Worm (Caenorhabditis elegans) whole organism, young adult: ENCODE measurements around the gene cst-1.

ENCODE experiments used
- F10E7.11 ChIP-seq: sonication (generic microtip); optimal IDR thresholded peaks from 2 replicates; lab custom pipeline; 2017; ENCODE audit warnings: mild to moderate bottlenecking, missing genetic modification characterization, moderate library complexity, missing compliant biosample characterization
- F23B12.7 ChIP-seq: sonication (generic microtip); optimal IDR thresholded peaks from 2 replicates; lab custom pipeline; 2017; ENCODE audit warnings: missing genetic modification characterization, mild to moderate bottlenecking, missing compliant biosample characterization, antibody characterized with exemption, moderate library complexity; ENCODE audit not compliant: insufficient read depth
- bed-2 ChIP-seq: fragments of 200-800 bp; sonication (Bioruptor generic); IDR thresholded peaks from 2 replicates; pipeline ENCODE4 v1.3.6; 2022; ENCODE audit warnings: missing genetic modification reagents, missing genetic modification characterization, missing compliant biosample characterization
- dpff-1 ChIP-seq: sonication (generic microtip); optimal IDR thresholded peaks from 2 replicates; lab custom pipeline; 2017; ENCODE audit warnings: mild to moderate bottlenecking, missing genetic modification characterization, missing compliant biosample characterization
- hlh-26 ChIP-seq: fragments of 200-800 bp; sonication (Bioruptor generic); conservative IDR thresholded peaks from 2 replicates; pipeline ENCODE4 v1.3.6; 2022; ENCODE audit warnings: missing genetic modification reagents, missing genetic modification characterization, missing compliant biosample characterization
- hrde-1 ChIP-seq: sonication (generic microtip); optimal IDR thresholded peaks from 2 replicates; lab custom pipeline; 2016; ENCODE audit warnings: missing genetic modification characterization, mild to moderate bottlenecking, missing compliant biosample characterization, moderate library complexity, missing genotype, missing genetic modification reagents, borderline replicate concordance
- mcd-1 ChIP-seq: fragments of 200-800 bp; sonication (Bioruptor generic); IDR thresholded peaks from 2 replicates; pipeline ENCODE4 v1.3.6; 2022; ENCODE audit warnings: missing genetic modification reagents, missing genetic modification characterization, missing compliant biosample characterization
- nhr-90 ChIP-seq: sonication (generic microtip); optimal IDR thresholded peaks from 2 replicates; lab custom pipeline; 2016; ENCODE audit warnings: missing genotype, mild to moderate bottlenecking, missing genetic modification characterization, missing compliant biosample characterization
- tlf-1 ChIP-seq: fragments of 200-800 bp; sonication (Bioruptor generic); optimal IDR thresholded peaks from 2 replicates; lab custom pipeline; 2018; ENCODE audit warnings: mild to moderate bottlenecking, missing genetic modification characterization, missing compliant biosample characterization
- ztf-3 ChIP-seq: fragments of 200-800 bp; sonication (Bioruptor generic); optimal IDR thresholded peaks from 2 replicates; lab custom pipeline; 2018; ENCODE audit warnings: mild to moderate bottlenecking, missing genetic modification characterization, missing compliant biosample characterization

ce11 chrX:4364877-4365276 is 25.4 kb downstream of the cst-1 start, which contains the start of gene F14H12.8:
- TF ChIP-seq dpff-1 (tag; lab: Kevin White, UChicago) = no peak
- TF ChIP-seq bed-2 = no peak
- TF ChIP-seq hlh-26 (GFP tag; lab: Robert Waterston, UW) = no peak
- TF ChIP-seq nhr-90 (tag; lab: Kevin White, UChicago) = no peak
- TF ChIP-seq F23B12.7 = no peak
- TF ChIP-seq hrde-1 (tag; lab: Kevin White, UChicago) = no peak
- TF ChIP-seq F10E7.11 (tag; lab: Kevin White, UChicago) = no peak
- TF ChIP-seq tlf-1 (GFP tag; lab: Kevin White, UChicago) = no peak
- no peak for TF ChIP-seq ztf-3 (GFP tag; lab: Kevin White, UChicago)
- no peak for TF ChIP-seq mcd-1 (GFP tag; lab: Robert Waterston, UW)
